Worm (Caenorhabditis elegans) whole organism, L2 larva: ENCODE measurements around the gene fzr-1.

Source experiments
- C34F6.9 ChIP-seq: fragments of 150-350 bp; optimal IDR thresholded peaks from 2 replicates; lab custom pipeline; 2014; ENCODE audit warnings: missing biosample characterization, missing genetic modification characterization
- F13H6.1 ChIP-seq: sonication (generic microtip); optimal IDR thresholded peaks from 2 replicates; lab custom pipeline; 2016; ENCODE audit warnings: missing genetic modification characterization, missing compliant biosample characterization
- Y55F3AM.14 ChIP-seq: fragments of 200-800 bp; sonication (Bioruptor generic); optimal IDR thresholded peaks from 2 replicates; lab custom pipeline; 2018; ENCODE audit warnings: mild to moderate bottlenecking, missing genetic modification characterization, missing compliant biosample characterization
- ZK546.5 ChIP-seq: sonication (generic microtip); optimal IDR thresholded peaks from 2 replicates; lab custom pipeline; 2017; ENCODE audit warnings: missing biosample characterization, missing genetic modification characterization
- alr-1 ChIP-seq: fragments of 150-350 bp; optimal IDR thresholded peaks from 2 replicates; lab custom pipeline; 2014; ENCODE audit warnings: missing biosample characterization, missing genetic modification characterization
- aly-2 ChIP-seq: fragments of 150-350 bp; optimal IDR thresholded peaks from 2 replicates; lab custom pipeline; 2014; ENCODE audit warnings: missing biosample characterization, missing genetic modification characterization
- ama-1 ChIP-seq: fragments of 150-350 bp; optimal IDR thresholded peaks from 2 replicates; lab custom pipeline; 2018; ENCODE audit warnings: inconsistent platforms
- blmp-1 ChIP-seq: sonication (generic microtip); optimal IDR thresholded peaks from 2 replicates; lab custom pipeline; 2017; ENCODE audit warnings: missing genetic modification characterization, mild to moderate bottlenecking, missing compliant biosample characterization, antibody characterized with exemption, moderate library complexity; ENCODE audit not compliant: insufficient read depth
- ceh-16 ChIP-seq: fragments of 150-350 bp; optimal IDR thresholded peaks from 2 replicates; lab custom pipeline; 2014; ENCODE audit warnings: missing biosample characterization, missing genetic modification characterization
- crh-2 ChIP-seq: sonication (generic microtip); optimal IDR thresholded peaks from 2 replicates; lab custom pipeline; 2017; ENCODE audit warnings: missing biosample characterization, missing genetic modification characterization
- dmd-4 ChIP-seq: sonication (generic microtip); optimal IDR thresholded peaks from 2 replicates; lab custom pipeline; 2017; ENCODE audit warnings: missing biosample characterization, missing genetic modification characterization
- egl-27 ChIP-seq: sonication (generic microtip); optimal IDR thresholded peaks from 3 replicates; lab custom pipeline; 2017; ENCODE audit warnings: missing biosample characterization, missing genetic modification reagents, missing genetic modification characterization
- elt-1 ChIP-seq: fragments of 150-350 bp; optimal IDR thresholded peaks from 2 replicates; lab custom pipeline; 2014; ENCODE audit warnings: missing biosample characterization, missing genetic modification characterization
- elt-3 ChIP-seq: sonication (generic microtip); optimal IDR thresholded peaks from 2 replicates; lab custom pipeline; 2017; ENCODE audit warnings: missing biosample characterization, missing genetic modification characterization
- fos-1 ChIP-seq: fragments of 150-350 bp; optimal IDR thresholded peaks from 2 replicates; lab custom pipeline; 2014; ENCODE audit warnings: missing biosample characterization, missing genetic modification characterization
- gmeb-1 ChIP-seq: fragments of 150-350 bp; optimal IDR thresholded peaks from 2 replicates; lab custom pipeline; 2014; ENCODE audit warnings: missing biosample characterization, missing genetic modification characterization
- lin-11 ChIP-seq: fragments of 150-350 bp; sonication (generic microtip); optimal IDR thresholded peaks from 2 replicates; lab custom pipeline; 2014; ENCODE audit warnings: missing biosample characterization, missing genetic modification characterization, inconsistent platforms, mixed read lengths
- lin-39 ChIP-seq: fragments of 150-350 bp; optimal IDR thresholded peaks from 2 replicates; lab custom pipeline; 2014; ENCODE audit warnings: missing biosample characterization, missing genetic modification reagents, missing genetic modification characterization
- lsy-2 ChIP-seq, 2 experiments: fragments of 150-350 bp in 1 of 2; sonication (generic microtip) in 1 of 2; optimal IDR thresholded peaks; 2 replicates each; lab custom pipeline; 2014 to 2017; ENCODE audit warnings: missing biosample characterization in 2 of 2, missing genetic modification characterization in 2 of 2
- mab-5 ChIP-seq: fragments of 150-350 bp; optimal IDR thresholded peaks from 2 replicates; lab custom pipeline; 2014; ENCODE audit warnings: missing biosample characterization, missing genetic modification characterization
- mbf-1 ChIP-seq: sonication (generic microtip); optimal IDR thresholded peaks from 2 replicates; lab custom pipeline; 2017; ENCODE audit warnings: missing biosample characterization, missing genetic modification characterization
- nhr-10 ChIP-seq: sonication (generic microtip); optimal IDR thresholded peaks from 2 replicates; lab custom pipeline; 2017; ENCODE audit warnings: missing biosample characterization, missing genetic modification characterization
- nhr-11 ChIP-seq: fragments of 150-350 bp; optimal IDR thresholded peaks from 2 replicates; lab custom pipeline; 2014; ENCODE audit warnings: missing biosample characterization, missing genetic modification characterization
- nhr-129 ChIP-seq: fragments of 150-350 bp; optimal IDR thresholded peaks from 2 replicates; lab custom pipeline; 2014; ENCODE audit warnings: missing biosample characterization, missing genetic modification characterization
- nhr-21 ChIP-seq: fragments of 150-350 bp; optimal IDR thresholded peaks from 2 replicates; lab custom pipeline; 2014; ENCODE audit warnings: missing biosample characterization, missing genetic modification characterization
- nhr-23 ChIP-seq: fragments of 150-350 bp; optimal IDR thresholded peaks from 2 replicates; lab custom pipeline; 2014; ENCODE audit warnings: missing biosample characterization, missing genetic modification reagents, missing genetic modification characterization
- nhr-237 ChIP-seq: fragments of 150-350 bp; optimal IDR thresholded peaks from 2 replicates; lab custom pipeline; 2014; ENCODE audit warnings: missing biosample characterization, missing genetic modification characterization
- nhr-25 ChIP-seq: fragments of 150-350 bp; sonication (generic microtip); optimal IDR thresholded peaks from 3 replicates; lab custom pipeline; 2014; ENCODE audit warnings: missing biosample characterization, missing genetic modification characterization
- nhr-77 ChIP-seq: fragments of 150-350 bp; optimal IDR thresholded peaks from 2 replicates; lab custom pipeline; 2014; ENCODE audit warnings: missing biosample characterization, missing genetic modification characterization
- peb-1 ChIP-seq: fragments of 150-350 bp; optimal IDR thresholded peaks from 2 replicates; lab custom pipeline; 2014; ENCODE audit warnings: missing biosample characterization, missing genetic modification characterization
- skn-1 ChIP-seq: sonication (generic microtip); optimal IDR thresholded peaks from 2 replicates; lab custom pipeline; 2017; ENCODE audit warnings: missing biosample characterization, missing genetic modification characterization
- sma-3 ChIP-seq: sonication (generic microtip); optimal IDR thresholded peaks from 2 replicates; lab custom pipeline; 2016; ENCODE audit warnings: missing genetic modification reagents, missing genetic modification characterization, missing compliant biosample characterization
- sma-9 ChIP-seq, 2 experiments: fragments of 150-350 bp in 1 of 2; sonication (generic microtip) in 1 of 2; optimal IDR thresholded peaks; 2 replicates each; lab custom pipeline; 2014 to 2016; ENCODE audit warnings: missing genetic modification characterization in 2 of 2, mild to moderate bottlenecking in 1 of 2, missing biosample characterization in 1 of 2, missing compliant biosample characterization in 1 of 2, missing genetic modification reagents in 1 of 2, moderate library complexity in 1 of 2
- unc-39 ChIP-seq: fragments of 150-350 bp; optimal IDR thresholded peaks from 2 replicates; lab custom pipeline; 2014; ENCODE audit warnings: missing biosample characterization, missing genetic modification characterization
- unc-55 ChIP-seq: fragments of 150-350 bp; sonication (generic microtip); optimal IDR thresholded peaks from 3 replicates; lab custom pipeline; 2014; ENCODE audit warnings: missing biosample characterization, missing genetic modification reagents, missing genetic modification characterization
- zag-1 ChIP-seq: fragments of 150-350 bp; optimal IDR thresholded peaks from 2 replicates; lab custom pipeline; 2014; ENCODE audit warnings: missing biosample characterization, missing genetic modification characterization
- ztf-1 ChIP-seq: fragments of 200-800 bp; sonication (Bioruptor generic); conservative IDR thresholded peaks from 2 replicates; pipeline ENCODE4 v1.3.6; 2022; ENCODE audit warnings: missing genetic modification characterization, missing compliant biosample characterization
- ztf-4 ChIP-seq: fragments of 150-350 bp; optimal IDR thresholded peaks from 2 replicates; lab custom pipeline; 2014; ENCODE audit warnings: missing biosample characterization, missing genetic modification characterization

The fzr-1 gene

DNA sequence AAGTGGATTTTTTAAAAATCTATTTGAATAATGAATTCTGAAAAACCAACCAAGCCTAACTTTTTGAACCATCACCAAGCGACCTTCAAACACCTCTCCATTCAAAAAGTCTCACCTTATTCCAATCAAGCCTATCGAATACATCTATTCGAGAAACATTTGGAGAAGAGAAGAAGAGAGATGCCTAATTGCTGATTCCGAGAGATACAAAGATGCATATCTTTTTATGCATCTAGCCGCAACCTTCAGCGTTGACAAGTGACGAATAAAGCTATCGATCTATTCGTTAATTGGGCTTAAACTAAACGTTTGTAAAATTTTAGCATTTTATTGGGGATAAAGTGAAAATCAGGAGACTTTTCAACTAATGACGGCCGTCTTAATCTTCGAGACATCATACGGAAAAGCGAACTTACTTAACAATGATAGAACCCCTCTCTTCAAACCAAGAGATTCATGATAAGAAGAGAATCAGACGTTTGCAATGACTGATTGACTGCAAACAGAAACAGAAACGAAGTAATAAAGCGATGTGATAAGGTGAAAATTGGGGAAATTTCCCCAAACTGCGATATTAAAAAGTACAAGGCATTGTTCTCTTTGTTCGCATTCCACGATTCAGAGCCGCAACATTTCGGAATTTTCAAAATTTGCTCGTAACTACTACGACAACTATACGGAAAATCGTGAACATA lies 821 bp upstream of the fzr-1 start:
- peak; percentile 8 for TF ChIP-seq sma-9 (GFP tag; optimal IDR thresholded peaks at IDR 0.05; lab: Kevin White, UChicago)
- TF ChIP-seq sma-9 (tag; optimal IDR thresholded peaks at IDR 0.05; lab: Kevin White, UChicago) = no peak
- no peak for TF ChIP-seq gmeb-1 (tag; lab: Kevin White, UChicago)
- TF ChIP-seq nhr-77 (tag; lab: Kevin White, UChicago) = no peak
- no peak for TF ChIP-seq nhr-237 (tag; lab: Kevin White, UChicago)
- peak; percentile 64 for TF ChIP-seq Y55F3AM.14 (GFP tag; lab: Kevin White, UChicago)
- no peak for TF ChIP-seq ztf-4 (tag; lab: Kevin White, UChicago)
- no peak for TF ChIP-seq elt-3 (tag; lab: Kevin White, UChicago)
- peak; percentile 28 for TF ChIP-seq nhr-25 (tag; lab: Kevin White, UChicago)
- TF ChIP-seq nhr-23 (tag; lab: Kevin White, UChicago) = no peak
- no peak for TF ChIP-seq ZK546.5 (tag; lab: Kevin White, UChicago)
- TF ChIP-seq alr-1 (tag; lab: Kevin White, UChicago) = no peak
- peak; percentile 79 for TF ChIP-seq elt-1 (tag; lab: Kevin White, UChicago)
- no peak for TF ChIP-seq nhr-11
- TF ChIP-seq nhr-129 (tag; lab: Kevin White, UChicago) = peak; percentile 17
- no peak for TF ChIP-seq ztf-1 (GFP tag; lab: Robert Waterston, UW)
- no peak for TF ChIP-seq lin-39 (tag; lab: Kevin White, UChicago)
- no peak for TF ChIP-seq F13H6.1 (tag; lab: Kevin White, UChicago)
- TF ChIP-seq mab-5 = no peak
- TF ChIP-seq C34F6.9 (tag; lab: Kevin White, UChicago) = peak; percentile 8
- no peak for TF ChIP-seq blmp-1
- TF ChIP-seq ceh-16 (tag; lab: Kevin White, UChicago) = peak; percentile 98
- peak; percentile 15 for TF ChIP-seq crh-2 (tag; lab: Kevin White, UChicago)
- no peak for TF ChIP-seq lin-11 (tag; lab: Kevin White, UChicago)
- no peak for TF ChIP-seq dmd-4 (tag; lab: Kevin White, UChicago)
- TF ChIP-seq nhr-10 (tag; lab: Kevin White, UChicago) = no peak
- peak; percentile 92 for TF ChIP-seq fos-1 (tag; lab: Kevin White, UChicago)
- no peak for TF ChIP-seq aly-2 (tag; lab: Kevin White, UChicago)
- no peak for TF ChIP-seq egl-27

- TF ChIP-seq ztf-4 (tag; lab: Kevin White, UChicago) = no peak
- no peak for TF ChIP-seq egl-27
- no peak for TF ChIP-seq skn-1
- TF ChIP-seq mbf-1 (tag; lab: Kevin White, UChicago) = no peak
- TF ChIP-seq nhr-77 (tag; lab: Kevin White, UChicago) = no peak
- TF ChIP-seq gmeb-1 (tag; lab: Kevin White, UChicago) = no peak
- no peak for TF ChIP-seq nhr-129 (tag; lab: Kevin White, UChicago)
- no peak for TF ChIP-seq sma-3 (GFP tag; lab: Kevin White, UChicago)
- no peak for TF ChIP-seq elt-1 (tag; lab: Kevin White, UChicago)
- no peak for TF ChIP-seq nhr-21 (tag; lab: Kevin White, UChicago)
- TF ChIP-seq F13H6.1 (tag; lab: Kevin White, UChicago) = no peak
- TF ChIP-seq unc-55 (GFP tag; lab: Kevin White, UChicago) = no peak
- no peak for TF ChIP-seq alr-1 (tag; lab: Kevin White, UChicago)
- no peak for TF ChIP-seq ceh-16 (tag; lab: Kevin White, UChicago)
- TF ChIP-seq elt-3 (tag; lab: Kevin White, UChicago) = no peak
- TF ChIP-seq ama-1 (lab: Kevin White, UChicago) = no peak
- no peak for TF ChIP-seq lsy-2 (tag; optimal IDR thresholded peaks at IDR 0.05; lab: Kevin White, UChicago)
Observed at ce11 chrII:9636300-9636699, 8.0 kb downstream of the fzr-1 start, which contains the start of gene ZK1307.7. ZK1307.7 (plus strand) TSS chrII:9636600.

ce11 chrII:9625930-9626329 lies 18.3 kb downstream of the fzr-1 start:
- TF ChIP-seq ztf-4 (tag; lab: Kevin White, UChicago) = no peak
- no peak for TF ChIP-seq nhr-129 (tag; lab: Kevin White, UChicago)
- TF ChIP-seq unc-39 (tag; lab: Kevin White, UChicago) = no peak
- no peak for TF ChIP-seq unc-55 (GFP tag; lab: Kevin White, UChicago)
- TF ChIP-seq zag-1 (tag; lab: Kevin White, UChicago) = no peak
- TF ChIP-seq Y55F3AM.14 (GFP tag; lab: Kevin White, UChicago) = no peak
- TF ChIP-seq peb-1 (tag; lab: Kevin White, UChicago) = no peak
